Worm (Caenorhabditis elegans) whole organism, late embryonic: ENCODE measurements around the gene asp-15.

Experiments used
- C08G9.2 ChIP-seq: sonication (generic microtip); optimal IDR thresholded peaks from 2 replicates; lab custom pipeline; 2016; ENCODE audit warnings: mild to moderate bottlenecking, missing genetic modification characterization, moderate library complexity, missing compliant biosample characterization
- C38D4.7 ChIP-seq: fragments of 200-800 bp; sonication (Bioruptor generic); optimal IDR thresholded peaks from 2 replicates; lab custom pipeline; 2018; ENCODE audit warnings: mild to moderate bottlenecking, missing genetic modification characterization, moderate library complexity, missing compliant biosample characterization
- K02D7.2 ChIP-seq: sonication (generic microtip); optimal IDR thresholded peaks from 2 replicates; lab custom pipeline; 2017; ENCODE audit warnings: mild to moderate bottlenecking, missing genetic modification characterization, missing compliant biosample characterization
- ama-1 ChIP-seq: fragments of 150-350 bp; optimal IDR thresholded peaks from 2 replicates; lab custom pipeline; 2014
- ceh-19 ChIP-seq: fragments of 200-800 bp; sonication (Bioruptor generic); optimal IDR thresholded peaks from 2 replicates; lab custom pipeline; 2018; ENCODE audit warnings: mild to moderate bottlenecking, missing genetic modification characterization, missing compliant biosample characterization
- ceh-24 ChIP-seq: sonication (generic microtip); optimal IDR thresholded peaks from 2 replicates; lab custom pipeline; 2016; ENCODE audit warnings: mild to moderate bottlenecking, missing genetic modification characterization, missing compliant biosample characterization
- ceh-34 ChIP-seq: sonication (generic microtip); optimal IDR thresholded peaks from 2 replicates; lab custom pipeline; 2016; ENCODE audit warnings: mild to moderate bottlenecking, missing genetic modification characterization, missing compliant biosample characterization
- ceh-48 ChIP-seq: sonication (generic microtip); optimal IDR thresholded peaks from 2 replicates; lab custom pipeline; 2016; ENCODE audit warnings: missing genetic modification characterization, inconsistent platforms, missing compliant biosample characterization
- che-1 ChIP-seq: sonication (generic microtip); optimal IDR thresholded peaks from 2 replicates; lab custom pipeline; 2016; ENCODE audit warnings: mild to moderate bottlenecking, missing genetic modification characterization, missing compliant biosample characterization
- dmd-4 ChIP-seq: sonication (generic microtip); optimal IDR thresholded peaks from 2 replicates; lab custom pipeline; 2016; ENCODE audit warnings: borderline replicate concordance, missing genetic modification characterization, missing compliant biosample characterization
- elt-2 ChIP-seq: sonication (generic microtip); optimal IDR thresholded peaks from 2 replicates; lab custom pipeline; 2016; ENCODE audit warnings: missing genetic modification reagents, missing genetic modification characterization, missing compliant biosample characterization
- ets-4 ChIP-seq: sonication (generic microtip); optimal IDR thresholded peaks from 2 replicates; lab custom pipeline; 2016; ENCODE audit warnings: missing genetic modification characterization, missing compliant biosample characterization
- fax-1 ChIP-seq: sonication (generic microtip); optimal IDR thresholded peaks from 2 replicates; lab custom pipeline; 2016; ENCODE audit warnings: missing genotype, missing genetic modification characterization, missing compliant biosample characterization
- fkh-6 ChIP-seq: sonication (generic microtip); optimal IDR thresholded peaks from 2 replicates; lab custom pipeline; 2016; ENCODE audit warnings: missing genetic modification characterization, missing compliant biosample characterization
- gmeb-2 ChIP-seq: sonication (generic microtip); optimal IDR thresholded peaks from 2 replicates; lab custom pipeline; 2016; ENCODE audit warnings: missing genetic modification characterization, inconsistent platforms, missing compliant biosample characterization
- lim-6 ChIP-seq: sonication (generic microtip); optimal IDR thresholded peaks from 2 replicates; lab custom pipeline; 2016; ENCODE audit warnings: missing genetic modification characterization, missing compliant biosample characterization
- nfya-1 ChIP-seq: sonication (generic microtip); optimal IDR thresholded peaks from 2 replicates; lab custom pipeline; 2017; ENCODE audit warnings: missing genetic modification characterization, mild to moderate bottlenecking, missing compliant biosample characterization, antibody characterized with exemption, moderate library complexity
- pha-2 ChIP-seq: sonication (generic microtip); optimal IDR thresholded peaks from 2 replicates; lab custom pipeline; 2017; ENCODE audit warnings: mild to moderate bottlenecking, missing genetic modification characterization, missing compliant biosample characterization
- sdc-2 ChIP-seq: sonication (generic microtip); optimal IDR thresholded peaks from 2 replicates; lab custom pipeline; 2016; ENCODE audit warnings: missing genotype, missing genetic modification characterization, missing compliant biosample characterization
- sox-4 ChIP-seq: sonication (generic microtip); optimal IDR thresholded peaks from 2 replicates; lab custom pipeline; 2017; ENCODE audit warnings: mild to moderate bottlenecking, missing genetic modification characterization, inconsistent platforms, missing compliant biosample characterization
- unc-42 ChIP-seq: sonication (generic microtip); optimal IDR thresholded peaks from 2 replicates; lab custom pipeline; 2016; ENCODE audit warnings: missing genotype, missing genetic modification characterization, missing compliant biosample characterization
- unc-55 ChIP-seq: sonication (generic microtip); optimal IDR thresholded peaks from 2 replicates; lab custom pipeline; 2017; ENCODE audit warnings: missing biosample characterization, missing genetic modification reagents, missing genetic modification characterization
- unc-86 ChIP-seq: sonication (generic microtip); optimal IDR thresholded peaks from 2 replicates; lab custom pipeline; 2016; ENCODE audit warnings: missing genetic modification characterization, missing compliant biosample characterization
- ztf-16 ChIP-seq: sonication (generic microtip); optimal IDR thresholded peaks from 2 replicates; lab custom pipeline; 2017; ENCODE audit warnings: missing genetic modification characterization, missing compliant biosample characterization

Gene asp-15

DNA sequence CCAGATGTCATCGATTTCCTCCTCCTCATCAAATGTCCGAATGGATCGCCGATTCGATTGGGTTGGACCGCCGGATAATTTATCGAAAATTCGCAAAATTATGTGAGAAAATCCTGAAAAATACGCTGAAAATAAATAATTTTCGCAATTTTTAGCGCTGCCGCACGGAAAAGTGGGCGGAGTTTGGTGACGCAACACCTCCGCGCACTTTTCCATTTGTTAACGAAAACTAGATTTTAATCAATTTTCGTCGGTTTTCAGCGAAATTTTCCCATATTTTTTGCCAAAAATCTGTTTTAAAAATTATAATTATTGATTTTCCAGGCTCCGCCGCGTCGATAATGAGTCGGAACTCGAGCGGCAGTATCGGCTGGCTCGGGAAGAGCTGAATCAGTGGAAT lies 43.6 kb downstream of the asp-15 start, which contains the start of gene Y39B6A.34:
Y39B6A.34 (plus strand) TSS at position 3 of the 400 bp plus-strand sequence.
- no peak for TF ChIP-seq ceh-19 (GFP tag; lab: Kevin White, UChicago)
- TF ChIP-seq fax-1, result no peak
- no peak for TF ChIP-seq fkh-6 (tag; lab: Kevin White, UChicago)
- TF ChIP-seq nfya-1, result peak; percentile 5
- no peak for TF ChIP-seq C08G9.2 (tag; lab: Kevin White, UChicago)
- TF ChIP-seq unc-86, result peak; percentile 27
- peak; percentile 1 for TF ChIP-seq K02D7.2
- no peak for TF ChIP-seq ztf-16 (tag; lab: Kevin White, UChicago)
- TF ChIP-seq elt-2, result peak; percentile 16
- TF ChIP-seq che-1 (tag; lab: Kevin White, UChicago), result no peak
- TF ChIP-seq sdc-2 (tag; lab: Kevin White, UChicago), result no peak
- peak; percentile 23 for TF ChIP-seq unc-42 (tag; lab: Kevin White, UChicago)
- no peak for TF ChIP-seq ceh-34

DNA sequence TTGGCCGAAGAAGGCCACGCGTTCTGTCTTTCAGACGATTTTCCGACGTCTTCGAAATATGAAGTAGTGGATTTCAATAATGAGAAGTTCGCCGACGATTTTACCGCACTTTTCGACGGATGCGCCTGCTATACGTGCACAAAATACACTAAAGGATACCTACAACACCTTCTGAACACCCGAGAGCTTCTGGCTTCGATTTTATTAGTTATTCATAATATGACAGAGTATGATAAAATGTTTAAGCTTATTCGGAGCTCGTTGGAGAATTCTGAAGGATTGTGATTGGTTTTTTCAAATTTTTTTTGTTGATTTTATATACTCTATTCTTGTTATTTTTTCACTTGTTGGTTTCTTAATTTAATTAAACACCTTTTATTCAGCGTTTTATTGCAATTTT lies 44.1 kb downstream of the asp-15 start:
- TF ChIP-seq elt-2 (no peak), pha-2 (no peak), gmeb-2 (tag; lab: Kevin White, UChicago) (no peak)

DNA sequence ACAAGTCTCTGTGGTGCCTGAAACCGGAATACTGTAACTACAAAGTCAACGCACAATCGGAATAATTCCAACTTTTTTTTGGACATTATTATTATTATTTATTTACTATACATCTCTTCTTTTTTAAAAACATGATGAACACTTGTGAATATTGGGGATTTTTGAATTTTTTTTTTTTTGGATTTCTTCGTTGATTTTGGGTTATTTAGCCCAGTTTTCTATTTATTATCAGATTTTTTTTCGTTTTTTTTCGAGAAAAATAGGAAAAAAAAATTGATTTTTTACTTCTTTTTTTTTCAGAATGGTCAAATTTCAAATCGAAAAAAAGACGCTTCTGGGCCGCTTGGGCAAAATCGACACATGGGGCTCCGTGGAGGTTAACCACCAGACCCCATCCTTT lies 46.6 kb downstream of the asp-15 start, which contains the start of gene tgt-2:
tgt-2 (plus strand) TSS at position 301 of the 400 bp plus-strand sequence.
- TF ChIP-seq sdc-2 (tag; lab: Kevin White, UChicago), result no peak
- no peak for TF ChIP-seq pha-2
- TF ChIP-seq C38D4.7 (GFP tag; lab: Kevin White, UChicago), result no peak
- no peak for TF ChIP-seq ets-4
- no peak for TF ChIP-seq lim-6

DNA sequence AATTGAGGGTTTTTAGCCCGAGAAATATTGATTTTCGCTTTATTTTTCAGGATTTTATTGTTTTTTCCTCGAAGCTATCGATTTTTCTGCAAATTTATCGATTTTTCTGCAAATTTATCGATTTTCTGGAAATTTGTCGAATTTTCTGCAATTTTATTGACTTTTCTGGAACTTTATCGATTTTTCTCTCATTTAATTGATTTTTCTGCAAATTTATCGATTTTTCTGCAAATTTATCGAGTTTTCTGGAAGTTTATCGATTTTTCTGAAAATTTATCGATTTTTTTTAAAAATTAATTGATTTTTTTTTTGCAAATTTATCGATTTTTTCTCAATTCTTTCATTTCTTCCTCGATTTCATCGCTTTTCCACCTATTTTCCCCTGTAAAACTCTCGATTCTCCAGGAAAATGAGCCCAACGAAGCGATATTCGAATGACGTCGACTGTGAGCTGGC lies 51.1 kb downstream of the asp-15 start, which contains the start of gene gtf-2F2:
gtf-2F2 (plus strand) TSS at position 406 of the 456 bp plus-strand sequence.
- TF ChIP-seq ama-1 (lab: Kevin White, UChicago) (no peak), ceh-48 (peak; percentile 74), ceh-24 (tag; lab: Kevin White, UChicago) (no peak), sox-4 (tag; lab: Kevin White, UChicago) (no peak), unc-55 (no peak), dmd-4 (no peak)
